Fruit fly (Drosophila melanogaster) S2 (cell line): ENCODE measurements around the gene Kr-h1.

ENCODE experiments used
- CG8478 ChIP-seq: fragments of >200 bp; optimal IDR thresholded peaks from 2 replicates; lab custom pipeline; 2018
- CTCF ChIP-seq, 2 experiments: fragments of >200 bp; optimal IDR thresholded peaks; 2 replicates each; lab custom pipeline; 2018

DNA sequence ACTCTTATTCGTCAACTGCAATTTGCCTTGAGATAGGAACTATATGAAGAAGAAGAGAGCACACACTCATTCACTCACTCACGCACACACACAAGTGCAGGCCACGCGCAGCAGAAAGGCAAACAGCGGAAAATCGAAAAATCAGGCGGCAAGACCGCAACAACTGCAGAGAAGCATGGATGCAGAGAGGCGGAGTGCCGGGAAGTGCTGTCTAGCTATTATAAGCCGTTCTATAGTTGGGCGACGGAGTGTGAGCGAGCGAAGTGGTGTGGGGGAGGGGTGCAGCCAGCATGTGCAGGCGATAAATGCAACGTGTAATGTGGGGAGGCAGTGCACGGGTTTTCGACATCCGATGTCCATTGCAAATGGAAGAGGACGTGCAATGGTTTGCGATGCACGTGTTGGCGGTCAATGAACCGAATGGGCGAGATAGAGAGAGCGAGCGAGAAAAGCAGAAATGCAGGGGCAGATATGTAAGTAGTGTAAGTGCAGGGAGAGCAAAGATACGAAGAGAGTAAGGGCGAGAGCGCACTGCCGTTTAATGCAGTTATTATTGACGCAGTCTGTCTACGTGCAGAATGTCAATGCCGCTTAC is 3.5 kb upstream of the Kr-h1 start:
- TF ChIP-seq CG8478 (lab: Kevin White, UChicago) = no peak
- TF ChIP-seq CTCF (optimal IDR thresholded peaks at IDR 0.05; lab: Kevin White, UChicago) = no peak
